Worm (Caenorhabditis elegans): ENCODE measurements around the gene T19C3.3.
A peak's percentile ranks its signal among the peaks of the same experiment; 100 is the strongest.

T19C3.3 gene

DNA sequence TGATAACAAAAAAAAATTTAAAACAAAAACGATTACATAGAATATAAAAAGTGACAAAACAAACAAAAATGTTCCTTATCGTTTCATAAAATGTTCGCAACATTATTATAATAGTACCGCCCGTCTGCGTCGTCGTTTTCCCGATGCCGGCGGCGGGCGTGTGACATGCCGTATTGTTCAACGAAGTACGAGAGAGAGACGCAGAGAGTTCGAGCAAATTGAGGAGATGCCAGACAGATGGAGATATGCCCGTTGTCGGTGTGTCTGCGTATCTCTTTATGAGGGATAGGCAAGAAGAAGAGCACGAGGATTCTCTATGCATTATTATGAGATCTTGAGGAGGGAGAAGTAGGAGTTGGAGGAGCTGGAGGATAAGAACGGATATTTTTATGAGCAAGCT, 9.4 kb upstream of the T19C3.3 start (continued):
- TF ChIP-seq fkh-10 (GFP tag; optimal IDR thresholded peaks at IDR 0.05) (peak; percentile 66), pqm-1 (tag; optimal IDR thresholded peaks at IDR 0.05) (no peak), lin-35 (GFP tag; optimal IDR thresholded peaks at IDR 0.05) (peak; percentile 78 to 84), elt-3 (tag; optimal IDR thresholded peaks at IDR 0.05) (peak in 3 of 6 experiments; percentile 74 to 83 (median 78)), egl-27 (tag; optimal IDR thresholded peaks at IDR 0.05) (peak in 1 of 2 experiments; percentile 63), sptf-1 (tag; optimal IDR thresholded peaks at IDR 0.05) (no peak), Y116A8C.19 (tag; optimal IDR thresholded peaks at IDR 0.05; ENCODE audit: borderline replicate concordance) (no peak), mep-1 (tag; optimal IDR thresholded peaks at IDR 0.05) (peak; percentile 95)

DNA sequence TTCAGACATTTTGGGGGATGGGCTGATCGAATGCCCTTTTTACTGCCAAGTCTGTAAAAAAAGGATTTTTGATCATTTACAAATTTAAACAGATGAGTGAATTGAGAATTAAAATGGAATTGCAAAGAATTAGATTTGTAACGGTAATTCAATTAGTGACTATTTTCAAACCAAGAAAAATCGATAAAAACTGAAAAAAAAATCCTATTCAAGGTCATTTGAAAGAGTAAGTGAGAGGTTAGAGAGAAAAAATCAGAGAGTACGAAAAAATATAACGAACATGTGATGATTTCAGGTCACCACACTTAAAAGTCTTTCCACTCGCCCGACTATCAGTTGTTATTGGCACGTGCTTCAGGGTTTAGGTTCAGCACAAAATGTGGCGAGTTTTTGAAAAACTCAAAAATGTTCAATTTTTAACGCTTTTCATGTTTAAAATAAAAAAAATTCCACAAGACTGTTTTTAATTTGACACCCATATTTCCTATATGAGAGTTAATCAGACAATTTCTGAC, 5.9 kb upstream of the T19C3.3 start, which contains the start of gene T19C3.4:
Gene T19C3.4 (minus strand): TSS at position 51 of the 515 bp plus-strand sequence.
- TF ChIP-seq egl-13 (tag; optimal IDR thresholded peaks at IDR 0.05) (no peak), lsy-2 (tag; optimal IDR thresholded peaks at IDR 0.05) (peak in 1 of 2 experiments; percentile 19), lir-3 (tag; optimal IDR thresholded peaks at IDR 0.05; ENCODE audit: poor library complexity) (no peak), pqm-1 (tag; optimal IDR thresholded peaks at IDR 0.05) (no peak), mef-2 (tag; optimal IDR thresholded peaks at IDR 0.05) (no peak), lin-35 (GFP tag; optimal IDR thresholded peaks at IDR 0.05) (peak in 1 of 2 experiments; percentile 52), sup-37 (GFP tag; optimal IDR thresholded peaks at IDR 0.05) (no peak), ceh-82 (tag; optimal IDR thresholded peaks at IDR 0.05) (no peak), efl-1 (optimal IDR thresholded peaks at IDR 0.05) (no peak), efl-1 (GFP tag; optimal IDR thresholded peaks at IDR 0.05 in 1 of 2) (peak in 1 of 2 experiments; percentile 35), mab-9 (GFP tag; IDR thresholded peaks at IDR 0.05) (no peak), dpl-1 (GFP tag; optimal IDR thresholded peaks at IDR 0.05) (no peak), nhr-85 (tag) (peak; percentile 73), nhr-90 (tag; optimal IDR thresholded peaks at IDR 0.05; ENCODE audit: poor library complexity) (peak; percentile 9), alr-1 (tag; optimal IDR thresholded peaks at IDR 0.05; ENCODE audit: borderline replicate concordance) (no peak), hlh-4 (tag; optimal IDR thresholded peaks at IDR 0.05) (no peak), mdl-1 (tag; optimal IDR thresholded peaks at IDR 0.05) (peak in 1 of 2 experiments; percentile 30), unc-62 (GFP tag; optimal IDR thresholded peaks at IDR 0.05) (no peak), hpl-2 (GFP tag; optimal IDR thresholded peaks at IDR 0.05) (no peak), C04F5.9 (tag; optimal IDR thresholded peaks at IDR 0.05) (no peak), elt-2 (tag; optimal IDR thresholded peaks at IDR 0.05) (peak; percentile 27), Y116A8C.19 (tag; optimal IDR thresholded peaks at IDR 0.05; ENCODE audit: borderline replicate concordance) (no peak), sptf-1 (tag; optimal IDR thresholded peaks at IDR 0.05) (no peak), isw-1 (GFP tag; IDR thresholded peaks at IDR 0.05) (no peak), jun-1 (tag; optimal IDR thresholded peaks at IDR 0.05) (no peak), irx-1 (tag; optimal IDR thresholded peaks at IDR 0.05) (no peak), ets-5 (GFP tag; IDR thresholded peaks at IDR 0.05) (no peak), ceh-8 (GFP tag; optimal IDR thresholded peaks at IDR 0.05) (no peak), aha-1 (tag; optimal IDR thresholded peaks at IDR 0.05) (no peak), unc-130 (tag; optimal IDR thresholded peaks at IDR 0.05) (no peak), unc-98 (GFP tag; IDR thresholded peaks at IDR 0.05) (no peak), F16B12.6 (tag; optimal IDR thresholded peaks at IDR 0.05) (no peak), lin-14 (GFP tag; optimal IDR thresholded peaks at IDR 0.05) (no peak), snu-23 (GFP tag; optimal IDR thresholded peaks at IDR 0.05) (peak; percentile 16), egl-27 (tag; optimal IDR thresholded peaks at IDR 0.05) (no peak), zag-1 (tag; optimal IDR thresholded peaks at IDR 0.05) (no peak), ceh-90 (tag; optimal IDR thresholded peaks at IDR 0.05) (no peak), unc-86 (tag; optimal IDR thresholded peaks at IDR 0.05) (no peak), nhr-28 (tag; optimal IDR thresholded peaks at IDR 0.05) (no peak), blmp-1 (tag; optimal IDR thresholded peaks at IDR 0.05) (no peak)
